Worm (Caenorhabditis elegans) whole organism, L1 larva: ENCODE data around the gene srr-4.

Source experiments
- C04F5.9 ChIP-seq: sonication (generic microtip); optimal IDR thresholded peaks from 2 replicates; lab custom pipeline; 2016; ENCODE audit warnings: missing genetic modification characterization, missing compliant biosample characterization
- C34B4.2 ChIP-seq: sonication (generic microtip); optimal IDR thresholded peaks from 2 replicates; lab custom pipeline; 2017; ENCODE audit warnings: mild to moderate bottlenecking, missing genetic modification characterization, missing compliant biosample characterization
- alr-1 ChIP-seq: fragments of 200-800 bp; sonication (Bioruptor generic); optimal IDR thresholded peaks from 2 replicates; lab custom pipeline; 2018; ENCODE audit warnings: borderline replicate concordance, mild to moderate bottlenecking, missing genetic modification characterization, missing compliant biosample characterization
- aly-2 ChIP-seq: fragments of 150-350 bp; optimal IDR thresholded peaks from 2 replicates; lab custom pipeline; 2014; ENCODE audit warnings: missing biosample characterization, missing genetic modification characterization
- ama-1 ChIP-seq: fragments of 150-350 bp; optimal IDR thresholded peaks from 2 replicates; lab custom pipeline; 2014
- blmp-1 ChIP-seq: fragments of 150-350 bp; optimal IDR thresholded peaks from 2 replicates; lab custom pipeline; 2014; ENCODE audit warnings: missing biosample characterization, missing genetic modification characterization
- ceh-63 ChIP-seq: fragments of 200-800 bp; sonication (Bioruptor generic); optimal IDR thresholded peaks from 2 replicates; lab custom pipeline; 2018; ENCODE audit warnings: mild to moderate bottlenecking, missing genetic modification characterization, missing compliant biosample characterization
- ceh-8 ChIP-seq: fragments of 200-800 bp; sonication (Bioruptor generic); optimal IDR thresholded peaks from 2 replicates; lab custom pipeline; 2018; ENCODE audit warnings: mild to moderate bottlenecking, missing genetic modification characterization, moderate library complexity, missing compliant biosample characterization
- ceh-88 ChIP-seq: fragments of 200-800 bp; sonication (Bioruptor generic); IDR thresholded peaks from 2 replicates; pipeline ENCODE4 v1.3.6; 2022; ENCODE audit warnings: missing genetic modification characterization, missing compliant biosample characterization
- efl-1 ChIP-seq, 4 experiments: fragments of 150-350 bp; optimal IDR thresholded peaks in 3 of 4; peaks in 1 of 4; 1 replicate in 1 of 4; 2 replicates in 3 of 4; lab custom pipeline; 2014; ENCODE audit warnings: missing biosample characterization in 2 of 4, missing genetic modification characterization in 2 of 4, missing genetic modification reagents in 2 of 4
- egl-13 ChIP-seq: sonication (generic microtip); optimal IDR thresholded peaks from 2 replicates; lab custom pipeline; 2016; ENCODE audit warnings: missing genotype, missing genetic modification reagents, missing genetic modification characterization, missing compliant biosample characterization
- elt-2 ChIP-seq: sonication (generic microtip); optimal IDR thresholded peaks from 2 replicates; lab custom pipeline; 2016; ENCODE audit warnings: missing genetic modification characterization, mild to moderate bottlenecking, inconsistent platforms, missing compliant biosample characterization, missing genetic modification reagents
- elt-3 ChIP-seq, 6 experiments: fragments of 150-350 bp in 1 of 6; sonication (generic microtip); optimal IDR thresholded peaks; 2 replicates each; lab custom pipeline; 2017 to 2018; ENCODE audit warnings: missing biosample characterization in 6 of 6, missing genetic modification characterization in 6 of 6, inconsistent platforms in 1 of 6
- fkh-8 ChIP-seq: sonication (generic microtip); optimal IDR thresholded peaks from 2 replicates; lab custom pipeline; 2016; ENCODE audit warnings: mild to moderate bottlenecking, missing genetic modification characterization, missing compliant biosample characterization
- grh-1 ChIP-seq: fragments of 200-800 bp; sonication (Bioruptor generic); IDR thresholded peaks from 2 replicates; pipeline ENCODE4 v1.3.6; 2022; ENCODE audit warnings: missing genetic modification reagents, missing genetic modification characterization, missing compliant biosample characterization
- hlh-4 ChIP-seq: sonication (generic microtip); optimal IDR thresholded peaks from 2 replicates; lab custom pipeline; 2016; ENCODE audit warnings: mild to moderate bottlenecking, missing genetic modification characterization, missing compliant biosample characterization
- hpl-2 ChIP-seq: fragments of 150-350 bp; optimal IDR thresholded peaks from 2 replicates; lab custom pipeline; 2014; ENCODE audit warnings: missing biosample characterization, missing genetic modification reagents, missing genetic modification characterization
- irx-1 ChIP-seq: sonication (generic microtip); optimal IDR thresholded peaks from 2 replicates; lab custom pipeline; 2016; ENCODE audit warnings: missing genetic modification characterization, missing compliant biosample characterization
- jun-1 ChIP-seq: fragments of 150-350 bp; optimal IDR thresholded peaks from 2 replicates; lab custom pipeline; 2014; ENCODE audit warnings: missing biosample characterization, missing genetic modification reagents, missing genetic modification characterization
- lin-14 ChIP-seq: fragments of 200-800 bp; sonication (Bioruptor generic); optimal IDR thresholded peaks from 2 replicates; lab custom pipeline; 2018; ENCODE audit warnings: mild to moderate bottlenecking, missing genetic modification characterization, moderate library complexity, missing compliant biosample characterization
- lsy-2 ChIP-seq, 2 experiments: fragments of 150-350 bp; optimal IDR thresholded peaks; 2 replicates each; lab custom pipeline; 2014; ENCODE audit warnings: missing biosample characterization in 2 of 2, missing genetic modification characterization in 2 of 2
- mab-9 ChIP-seq: fragments of 200-800 bp; sonication (Bioruptor generic); IDR thresholded peaks from 2 replicates; pipeline ENCODE4 v1.3.6; 2022; ENCODE audit warnings: missing genetic modification reagents, missing genetic modification characterization, missing compliant biosample characterization
- mdl-1 ChIP-seq, 2 experiments: fragments of 150-350 bp; optimal IDR thresholded peaks; 2 replicates each; lab custom pipeline; 2014 to 2017; ENCODE audit warnings: missing biosample characterization in 2 of 2, missing genetic modification characterization in 2 of 2, inconsistent platforms in 1 of 2
- mep-1 ChIP-seq: fragments of 150-350 bp; optimal IDR thresholded peaks from 2 replicates; lab custom pipeline; 2014; ENCODE audit warnings: missing biosample characterization, missing genetic modification characterization
- nhr-47 ChIP-seq: sonication (generic microtip); optimal IDR thresholded peaks from 2 replicates; lab custom pipeline; 2016; ENCODE audit warnings: mild to moderate bottlenecking, missing genetic modification characterization, moderate library complexity, missing compliant biosample characterization
- nhr-76 ChIP-seq: sonication (generic microtip); optimal IDR thresholded peaks from 2 replicates; lab custom pipeline; 2017; ENCODE audit warnings: missing biosample characterization, missing genetic modification characterization
- nhr-77 ChIP-seq: fragments of 150-350 bp; optimal IDR thresholded peaks from 2 replicates; lab custom pipeline; 2014; ENCODE audit warnings: missing biosample characterization, missing genetic modification characterization
- nhr-84 ChIP-seq: sonication (generic microtip); optimal IDR thresholded peaks from 2 replicates; lab custom pipeline; 2017; ENCODE audit warnings: missing biosample characterization, missing genetic modification characterization
- rnt-1 ChIP-seq: sonication (generic microtip); optimal IDR thresholded peaks from 2 replicates; lab custom pipeline; 2016; ENCODE audit warnings: mild to moderate bottlenecking, missing genetic modification characterization, moderate library complexity, missing compliant biosample characterization
- snpc-4 ChIP-seq: fragments of 150-350 bp; optimal IDR thresholded peaks from 2 replicates; lab custom pipeline; 2014; ENCODE audit warnings: missing biosample characterization, missing genetic modification characterization
- sox-4 ChIP-seq: sonication (generic microtip); optimal IDR thresholded peaks from 2 replicates; lab custom pipeline; 2016; ENCODE audit warnings: missing genetic modification characterization, missing compliant biosample characterization
- sup-37 ChIP-seq: fragments of 200-800 bp; sonication (Bioruptor generic); optimal IDR thresholded peaks from 2 replicates; lab custom pipeline; 2018; ENCODE audit warnings: mild to moderate bottlenecking, missing genetic modification characterization, missing compliant biosample characterization
- swsn-7 ChIP-seq: sonication (generic microtip); optimal IDR thresholded peaks from 2 replicates; lab custom pipeline; 2016; ENCODE audit warnings: missing genetic modification characterization, missing compliant biosample characterization
- unc-130 ChIP-seq: fragments of 150-350 bp; optimal IDR thresholded peaks from 2 replicates; lab custom pipeline; 2017; ENCODE audit warnings: missing biosample characterization, missing genetic modification characterization, inconsistent platforms
- unc-30 ChIP-seq: sonication (generic microtip); optimal IDR thresholded peaks from 2 replicates; lab custom pipeline; 2017; ENCODE audit warnings: missing biosample characterization, missing genetic modification characterization
- vab-15 ChIP-seq: sonication (generic microtip); optimal IDR thresholded peaks from 2 replicates; lab custom pipeline; 2017; ENCODE audit warnings: missing genotype, mild to moderate bottlenecking, missing genetic modification characterization, missing compliant biosample characterization
- zip-4 ChIP-seq: fragments of 200-800 bp; sonication (Bioruptor generic); optimal IDR thresholded peaks from 2 replicates; lab custom pipeline; 2018; ENCODE audit warnings: mild to moderate bottlenecking, missing genetic modification characterization, moderate library complexity, missing compliant biosample characterization
- ztf-11 ChIP-seq, 2 experiments: sonication (generic microtip); optimal IDR thresholded peaks; 2 replicates each; lab custom pipeline; 2016 to 2017; ENCODE audit warnings: missing genetic modification characterization in 2 of 2, missing biosample characterization in 1 of 2, missing compliant biosample characterization in 1 of 2
- ztf-4 ChIP-seq: fragments of 150-350 bp; optimal IDR thresholded peaks from 2 replicates; lab custom pipeline; 2014; ENCODE audit warnings: missing biosample characterization, missing genetic modification characterization

The srr-4 gene

DNA sequence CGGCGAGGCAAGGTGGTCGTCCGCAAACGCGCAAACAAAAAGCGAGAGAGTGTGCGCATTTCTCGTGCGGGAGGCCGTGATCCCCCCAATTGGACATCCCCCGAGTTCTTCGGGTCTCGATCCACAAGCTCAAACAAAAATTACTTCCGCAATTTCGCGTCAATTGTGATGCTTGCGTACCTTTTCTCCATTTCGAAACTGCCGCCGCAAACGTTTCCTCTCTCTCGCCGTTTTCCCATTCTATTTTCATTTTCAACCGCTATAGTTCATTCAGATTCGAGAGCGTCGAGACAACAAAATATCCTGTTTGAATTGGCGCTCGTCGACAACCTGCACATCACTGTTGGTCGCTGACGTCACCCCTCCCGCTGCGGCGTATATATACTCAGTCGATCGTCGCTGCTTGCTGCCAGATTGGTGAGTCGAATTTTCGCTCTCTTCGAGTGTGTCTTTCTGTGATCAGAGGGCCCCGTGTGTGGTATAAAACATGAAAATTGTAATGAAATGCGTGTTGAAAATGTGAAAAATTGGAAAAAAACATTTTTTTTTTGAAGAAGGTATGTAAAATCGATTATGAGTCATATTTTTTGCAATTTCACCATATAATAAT lies 30.4 kb downstream of the srr-4 start, which contains the start of the genes pqn-51 and K11D12.14 (continued):
- peak; percentile 85 for TF ChIP-seq sox-4 (tag; lab: Kevin White, UChicago)
- TF ChIP-seq C04F5.9 (tag; lab: Kevin White, UChicago) = peak; percentile 78
- TF ChIP-seq fkh-8 (tag; lab: Kevin White, UChicago) = peak; percentile 98
- peak; percentile 96 for TF ChIP-seq mep-1 (tag; lab: Kevin White, UChicago)
- peak; percentile 99 for TF ChIP-seq blmp-1
- peak; percentile 98 for TF ChIP-seq lin-14 (GFP tag; lab: Kevin White, UChicago)
- peak; percentile 95 for TF ChIP-seq mab-9 (GFP tag; lab: Robert Waterston, UW)
- peak; percentile 97 for TF ChIP-seq nhr-77
- TF ChIP-seq jun-1 (tag; lab: Kevin White, UChicago) = peak; percentile 96
- peak in 4 of 6 experiments; percentile 32 to 84 (median 57) for TF ChIP-seq elt-3 (tag; optimal IDR thresholded peaks at IDR 0.05; lab: Kevin White, UChicago)
- TF ChIP-seq unc-30 = no peak
- TF ChIP-seq nhr-47 (tag; lab: Kevin White, UChicago) = peak; percentile 98
- no peak for TF ChIP-seq nhr-76
- TF ChIP-seq lsy-2 (tag; optimal IDR thresholded peaks at IDR 0.05; lab: Kevin White, UChicago) = peak; percentile 83 to 96
- TF ChIP-seq ztf-4 = peak; percentile 93
- TF ChIP-seq ceh-63 = peak; percentile 69
- TF ChIP-seq irx-1 (tag; lab: Kevin White, UChicago) = peak; percentile 95
- peak; percentile 87 for TF ChIP-seq sup-37
- TF ChIP-seq unc-130 = peak; percentile 69
- TF ChIP-seq hpl-2 (GFP tag; lab: Kevin White, UChicago) = peak; percentile 36
- TF ChIP-seq ceh-88 (GFP tag; lab: Robert Waterston, UW) = peak; percentile 93
- no peak for TF ChIP-seq nhr-84 (tag; lab: Kevin White, UChicago)
- peak; percentile 94 for TF ChIP-seq egl-13 (tag; lab: Kevin White, UChicago)
- peak; percentile 88 for TF ChIP-seq ceh-8
- peak; percentile 90 for TF ChIP-seq zip-4 (GFP tag; lab: Kevin White, UChicago)
- peak; percentile 46 for TF ChIP-seq hlh-4
- TF ChIP-seq swsn-7 (tag; lab: Kevin White, UChicago) = peak; percentile 97
- TF ChIP-seq vab-15 (tag; lab: Kevin White, UChicago) = peak; percentile 73
- TF ChIP-seq rnt-1 (tag; lab: Kevin White, UChicago) = peak; percentile 66
- TF ChIP-seq ama-1 (lab: Kevin White, UChicago) = peak; percentile 95
- TF ChIP-seq ztf-11 (tag; optimal IDR thresholded peaks at IDR 0.05; lab: Kevin White, UChicago) = peak in 1 of 2 experiments; percentile 60
- peak; percentile 71 for TF ChIP-seq snpc-4 (tag; lab: Kevin White, UChicago)
- TF ChIP-seq grh-1 (GFP tag; lab: Robert Waterston, UW) = peak; percentile 97

DNA sequence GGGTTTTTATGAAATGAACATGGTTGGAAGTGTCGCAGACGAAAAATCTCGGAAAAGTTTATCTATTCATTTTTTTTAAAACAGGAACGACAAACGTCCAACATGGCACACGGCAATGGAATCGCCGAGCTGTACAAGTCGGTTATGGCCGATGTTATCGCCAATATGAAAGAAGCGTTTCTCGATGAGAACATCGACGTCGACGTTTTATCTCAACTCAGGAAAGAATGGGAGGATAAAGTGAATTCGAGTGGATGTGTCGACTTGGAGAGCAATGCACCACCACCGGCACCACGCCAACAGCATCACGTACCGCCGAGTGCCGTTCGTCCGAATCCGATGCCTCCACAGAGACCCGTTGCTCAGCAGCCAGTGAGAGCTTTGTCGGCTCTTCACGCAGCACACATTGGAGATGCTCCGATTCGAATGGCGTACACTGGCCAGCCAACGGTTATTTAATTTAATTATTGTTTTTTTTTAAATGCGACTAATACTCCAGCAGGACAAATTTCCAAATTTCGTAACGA lies 31.1 kb downstream of the srr-4 start:
- peak; percentile 23 for TF ChIP-seq alr-1 (tag; lab: Kevin White, UChicago)
- TF ChIP-seq efl-1 (optimal IDR thresholded peaks at IDR 0.05; lab: Kevin White, UChicago) = no peak
- TF ChIP-seq efl-1 (GFP tag; optimal IDR thresholded peaks at IDR 0.05 in 1 of 2; lab: Kevin White, UChicago) = peak in 1 of 2 experiments; percentile 40
- TF ChIP-seq aly-2 (tag; lab: Kevin White, UChicago) = no peak
- TF ChIP-seq C34B4.2 (tag; lab: Kevin White, UChicago) = no peak
- TF ChIP-seq ceh-63 = peak; percentile 50
- TF ChIP-seq elt-2 = no peak

DNA sequence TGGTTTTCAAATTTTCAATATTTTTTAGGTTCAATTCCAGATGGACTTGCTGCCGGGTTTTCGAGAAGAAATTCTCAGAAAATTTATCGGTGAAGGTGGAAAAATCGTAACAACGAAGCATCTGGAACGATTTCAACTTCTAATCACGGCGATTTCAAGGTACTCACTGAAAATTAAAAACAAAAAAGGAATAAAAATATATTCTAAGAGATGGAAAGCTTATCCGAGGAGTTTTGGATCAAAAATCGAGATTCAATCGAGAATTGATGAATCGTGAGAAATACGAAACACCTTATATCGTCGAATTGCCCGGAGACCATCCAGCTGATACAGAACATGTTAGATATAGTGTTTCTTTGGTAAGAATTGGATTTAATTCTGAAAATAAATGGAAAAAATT lies 33.2 kb downstream of the srr-4 start, which contains the start of gene K11D12.12:
Gene K11D12.12 (plus strand): TSS at position 29 of the 400 bp plus-strand sequence.
- TF ChIP-seq efl-1 (optimal IDR thresholded peaks at IDR 0.05; lab: Kevin White, UChicago) (no peak), efl-1 (GFP tag; optimal IDR thresholded peaks at IDR 0.05 in 1 of 2; lab: Kevin White, UChicago) (peak in 1 of 2 experiments; percentile 91), mdl-1 (tag; optimal IDR thresholded peaks at IDR 0.05; lab: Kevin White, UChicago) (no peak)
